Worm (Caenorhabditis elegans) whole organism, L4 larva: ENCODE results near the gene srt-27.

ENCODE experiments used
- D1046.2 ChIP-seq: fragments of 200-800 bp; sonication (Bioruptor generic); IDR thresholded peaks from 2 replicates; pipeline ENCODE4 v1.3.6; 2022; ENCODE audit warnings: missing genetic modification characterization, missing compliant biosample characterization
- F10B5.3 ChIP-seq: sonication (generic microtip); optimal IDR thresholded peaks from 2 replicates; lab custom pipeline; 2016; ENCODE audit warnings: mild to moderate bottlenecking, missing genetic modification characterization, missing compliant biosample characterization
- F37D6.2 ChIP-seq: sonication (generic microtip); optimal IDR thresholded peaks from 2 replicates; lab custom pipeline; 2016; ENCODE audit warnings: mild to moderate bottlenecking, missing genetic modification characterization, missing compliant biosample characterization
- F44E2.7 ChIP-seq: fragments of 200-800 bp; sonication (Bioruptor generic); IDR thresholded peaks from 2 replicates; pipeline ENCODE4 v2.1.2; 2022; ENCODE audit warnings: missing genetic modification characterization, missing compliant biosample characterization
- F49E8.2 ChIP-seq: sonication (generic microtip); optimal IDR thresholded peaks from 2 replicates; lab custom pipeline; 2016; ENCODE audit warnings: missing compliant biosample characterization, mild to moderate bottlenecking, missing genetic modification characterization, borderline replicate concordance
- T20F7.1 ChIP-seq: fragments of 200-800 bp; sonication (Bioruptor generic); optimal IDR thresholded peaks from 2 replicates; lab custom pipeline; 2018; ENCODE audit warnings: mild to moderate bottlenecking, missing genetic modification characterization, missing compliant biosample characterization
- T26A8.4 ChIP-seq: fragments of 200-800 bp; sonication (Bioruptor generic); IDR thresholded peaks from 2 replicates; pipeline ENCODE4 v1.3.6; 2022; ENCODE audit warnings: missing genetic modification characterization, missing compliant biosample characterization
- ZK337.2 ChIP-seq: fragments of 200-800 bp; sonication (Bioruptor generic); IDR thresholded peaks from 2 replicates; pipeline ENCODE4 v1.3.6; 2022; ENCODE audit warnings: missing genetic modification reagents, missing genetic modification characterization, missing compliant biosample characterization
- aha-1 ChIP-seq: fragments of 150-350 bp; peaks from one replicate; lab custom pipeline; 2014; ENCODE audit warnings: missing biosample characterization, missing genetic modification characterization
- arid-1 ChIP-seq: fragments of 200-800 bp; sonication (Bioruptor generic); conservative IDR thresholded peaks from 2 replicates; pipeline ENCODE4 v1.3.6; 2022; ENCODE audit warnings: missing genetic modification reagents, missing genetic modification characterization, missing compliant biosample characterization
- attf-4 ChIP-seq: sonication (generic microtip); optimal IDR thresholded peaks from 3 replicates; lab custom pipeline; 2017; ENCODE audit warnings: missing biosample characterization, missing genetic modification characterization
- ceh-28 ChIP-seq: fragments of 150-350 bp; optimal IDR thresholded peaks from 2 replicates; lab custom pipeline; 2014; ENCODE audit warnings: missing biosample characterization, missing genetic modification reagents, missing genetic modification characterization
- ceh-32 ChIP-seq: sonication (generic microtip); optimal IDR thresholded peaks from 2 replicates; lab custom pipeline; 2016; ENCODE audit warnings: mild to moderate bottlenecking, missing genetic modification characterization, missing compliant biosample characterization; ENCODE audit not compliant: poor library complexity
- ceh-44 ChIP-seq: fragments of 200-800 bp; sonication (Bioruptor generic); IDR thresholded peaks from 2 replicates; pipeline ENCODE4 v1.3.6; 2022; ENCODE audit warnings: missing genetic modification reagents, missing genetic modification characterization, missing compliant biosample characterization
- ctbp-1 ChIP-seq: fragments of 200-800 bp; sonication (Bioruptor generic); IDR thresholded peaks from 2 replicates; pipeline ENCODE4 v1.3.6; 2022; ENCODE audit warnings: missing genetic modification reagents, missing genetic modification characterization, missing compliant biosample characterization
- daf-12 ChIP-seq: fragments of 150-350 bp; optimal IDR thresholded peaks from 2 replicates; lab custom pipeline; 2014; ENCODE audit warnings: missing biosample characterization, missing genetic modification reagents, missing genetic modification characterization
- daf-19 ChIP-seq: fragments of 200-800 bp; sonication (Bioruptor generic); conservative IDR thresholded peaks from 2 replicates; pipeline ENCODE4 v1.3.6; 2022; ENCODE audit warnings: missing genetic modification characterization, missing compliant biosample characterization
- dmd-8 ChIP-seq: fragments of 200-800 bp; sonication (Bioruptor generic); IDR thresholded peaks from 2 replicates; pipeline ENCODE4 v1.3.6; 2022; ENCODE audit warnings: missing genetic modification characterization, missing compliant biosample characterization
- dmd-9 ChIP-seq: fragments of 200-800 bp; sonication (Bioruptor generic); IDR thresholded peaks from 2 replicates; pipeline ENCODE4 v1.3.6; 2022; ENCODE audit warnings: missing genetic modification reagents, missing genetic modification characterization, missing compliant biosample characterization
- dpl-1 ChIP-seq: fragments of 150-350 bp; optimal IDR thresholded peaks from 2 replicates; lab custom pipeline; 2014; ENCODE audit warnings: missing biosample characterization, missing genetic modification reagents, missing genetic modification characterization
- hif-1 ChIP-seq, 2 experiments: sonication (generic microtip); optimal IDR thresholded peaks; 2 replicates each; lab custom pipeline; 2016 to 2017; ENCODE audit warnings: missing compliant biosample characterization in 2 of 2, missing genetic modification characterization in 2 of 2, missing genetic modification reagents in 2 of 2, missing genotype in 2 of 2, mild to moderate bottlenecking in 1 of 2
- hlh-30 ChIP-seq: sonication (generic microtip); optimal IDR thresholded peaks from 2 replicates; lab custom pipeline; 2017; ENCODE audit warnings: antibody characterized with exemption, mild to moderate bottlenecking, missing genetic modification characterization, missing compliant biosample characterization; ENCODE audit not compliant: insufficient read depth
- hmg-1.1 ChIP-seq: fragments of 200-800 bp; sonication (Bioruptor generic); IDR thresholded peaks from 2 replicates; pipeline ENCODE4 v1.3.6; 2022; ENCODE audit warnings: missing genetic modification reagents, missing genetic modification characterization, missing compliant biosample characterization
- jun-1 ChIP-seq: fragments of 150-350 bp; optimal IDR thresholded peaks from 2 replicates; lab custom pipeline; 2014; ENCODE audit warnings: missing biosample characterization, missing genetic modification reagents, missing genetic modification characterization
- lim-7 ChIP-seq: fragments of 200-800 bp; sonication (Bioruptor generic); IDR thresholded peaks from 2 replicates; pipeline ENCODE4 v1.3.6; 2022; ENCODE audit warnings: missing genetic modification characterization, missing compliant biosample characterization
- lin-29 ChIP-seq: fragments of 200-800 bp; sonication (Bioruptor generic); IDR thresholded peaks from 2 replicates; pipeline ENCODE4 v1.3.6; 2022; ENCODE audit warnings: missing genetic modification reagents, missing genetic modification characterization, missing compliant biosample characterization
- lin-39 ChIP-seq: fragments of 150-350 bp; optimal IDR thresholded peaks from 2 replicates; lab custom pipeline; 2014; ENCODE audit warnings: missing biosample characterization, missing genetic modification reagents, missing genetic modification characterization
- lir-3 ChIP-seq: sonication (generic microtip); optimal IDR thresholded peaks from 2 replicates; lab custom pipeline; 2016; ENCODE audit warnings: mild to moderate bottlenecking, missing genetic modification characterization, missing compliant biosample characterization
- madf-5 ChIP-seq, 2 experiments: fragments of 200-800 bp; sonication (Bioruptor generic); IDR thresholded peaks; 2 replicates each; pipeline ENCODE4 v1.3.6; 2022; ENCODE audit warnings: missing compliant biosample characterization in 2 of 2, missing genetic modification characterization in 2 of 2
- madf-9 ChIP-seq: fragments of 200-800 bp; sonication (Bioruptor generic); conservative IDR thresholded peaks from 2 replicates; pipeline ENCODE4 v1.3.6; 2022; ENCODE audit warnings: missing genetic modification reagents, missing genetic modification characterization, missing compliant biosample characterization
- mdt-29 ChIP-seq: fragments of 200-800 bp; sonication (Bioruptor generic); IDR thresholded peaks from 2 replicates; pipeline ENCODE4 v1.3.6; 2022; ENCODE audit warnings: missing genetic modification reagents, missing genetic modification characterization, missing compliant biosample characterization
- mep-1 ChIP-seq: fragments of 150-350 bp; sonication (generic microtip); optimal IDR thresholded peaks from 3 replicates; lab custom pipeline; 2014; ENCODE audit warnings: missing biosample characterization, missing genetic modification characterization
- mes-2 ChIP-seq: sonication (generic microtip); optimal IDR thresholded peaks from 2 replicates; lab custom pipeline; 2016; ENCODE audit warnings: missing genotype, mild to moderate bottlenecking, missing genetic modification characterization, missing compliant biosample characterization; ENCODE audit not compliant: poor library complexity, severe bottlenecking
- nhr-10 ChIP-seq: fragments of 150-350 bp; optimal IDR thresholded peaks from 2 replicates; lab custom pipeline; 2014; ENCODE audit warnings: missing biosample characterization, missing genetic modification characterization
- nhr-102 ChIP-seq: sonication (generic microtip); optimal IDR thresholded peaks from 2 replicates; lab custom pipeline; 2016; ENCODE audit warnings: mild to moderate bottlenecking, missing genetic modification characterization, moderate library complexity, missing compliant biosample characterization
- nhr-11 ChIP-seq: fragments of 150-350 bp; optimal IDR thresholded peaks from 2 replicates; lab custom pipeline; 2014; ENCODE audit warnings: missing biosample characterization, missing genetic modification characterization
- nhr-111 ChIP-seq: fragments of 200-800 bp; sonication (Bioruptor generic); optimal IDR thresholded peaks from 2 replicates; lab custom pipeline; 2018; ENCODE audit warnings: mild to moderate bottlenecking, missing genetic modification characterization, missing compliant biosample characterization
- nhr-41 ChIP-seq: fragments of 200-800 bp; sonication (Bioruptor generic); IDR thresholded peaks from 2 replicates; pipeline ENCODE4 v1.3.6; 2022; ENCODE audit warnings: missing genetic modification reagents, missing genetic modification characterization, missing compliant biosample characterization
- nhr-42 ChIP-seq: fragments of 200-800 bp; sonication (Bioruptor generic); IDR thresholded peaks from 2 replicates; pipeline ENCODE4 v1.3.6; 2022; ENCODE audit warnings: missing genetic modification characterization, missing compliant biosample characterization
- nhr-48 ChIP-seq: sonication (generic microtip); optimal IDR thresholded peaks from 2 replicates; lab custom pipeline; 2016; ENCODE audit warnings: mild to moderate bottlenecking, missing genetic modification characterization, missing compliant biosample characterization
- nhr-6 ChIP-seq: fragments of 150-350 bp; optimal IDR thresholded peaks from 2 replicates; lab custom pipeline; 2014; ENCODE audit warnings: missing biosample characterization, missing genetic modification characterization
- nhr-76 ChIP-seq: fragments of 150-350 bp; optimal IDR thresholded peaks from 2 replicates; lab custom pipeline; 2014; ENCODE audit warnings: missing biosample characterization, missing genetic modification characterization
- nhr-77 ChIP-seq: fragments of 150-350 bp; optimal IDR thresholded peaks from 2 replicates; lab custom pipeline; 2014; ENCODE audit warnings: missing biosample characterization, missing genetic modification characterization
- php-3 ChIP-seq: fragments of 200-800 bp; sonication (Bioruptor generic); IDR thresholded peaks from 2 replicates; pipeline ENCODE4 v1.3.6; 2022; ENCODE audit warnings: missing genetic modification reagents, missing genetic modification characterization, missing compliant biosample characterization
- pqm-1 ChIP-seq: sonication (generic microtip); optimal IDR thresholded peaks from 2 replicates; lab custom pipeline; 2017; ENCODE audit warnings: missing biosample characterization, missing genetic modification characterization
- sdz-12 ChIP-seq: fragments of 200-800 bp; sonication (Bioruptor generic); optimal IDR thresholded peaks from 2 replicates; lab custom pipeline; 2018; ENCODE audit warnings: mild to moderate bottlenecking, missing genetic modification characterization, missing compliant biosample characterization
- set-16 ChIP-seq: fragments of 200-800 bp; sonication (Bioruptor generic); IDR thresholded peaks from 2 replicates; pipeline ENCODE4 v1.3.6; 2022; ENCODE audit warnings: missing genetic modification reagents, missing genetic modification characterization, missing compliant biosample characterization
- snpc-4 ChIP-seq: fragments of 150-350 bp; optimal IDR thresholded peaks from 2 replicates; lab custom pipeline; 2014; ENCODE audit warnings: missing biosample characterization, missing genetic modification characterization
- spr-3 ChIP-seq: fragments of 200-800 bp; sonication (Bioruptor generic); optimal IDR thresholded peaks from 2 replicates; lab custom pipeline; 2018; ENCODE audit warnings: mild to moderate bottlenecking, missing genetic modification characterization, missing compliant biosample characterization
- tra-1 ChIP-seq: fragments of 200-800 bp; sonication (Bioruptor generic); IDR thresholded peaks from 2 replicates; pipeline ENCODE4 v1.3.6; 2022; ENCODE audit warnings: missing genetic modification reagents, missing genetic modification characterization, missing compliant biosample characterization
- zag-1 ChIP-seq: fragments of 150-350 bp; optimal IDR thresholded peaks from 2 replicates; lab custom pipeline; 2014; ENCODE audit warnings: missing biosample characterization, missing genetic modification characterization
- zfp-3 ChIP-seq: fragments of 200-800 bp; sonication (Bioruptor generic); conservative IDR thresholded peaks from 2 replicates; pipeline ENCODE4 v1.3.6; 2022; ENCODE audit warnings: missing genetic modification reagents, missing genetic modification characterization, missing compliant biosample characterization
- zip-2 ChIP-seq: fragments of 150-350 bp; optimal IDR thresholded peaks from 2 replicates; lab custom pipeline; 2014; ENCODE audit warnings: missing biosample characterization, missing genetic modification characterization

Gene srt-27

DNA sequence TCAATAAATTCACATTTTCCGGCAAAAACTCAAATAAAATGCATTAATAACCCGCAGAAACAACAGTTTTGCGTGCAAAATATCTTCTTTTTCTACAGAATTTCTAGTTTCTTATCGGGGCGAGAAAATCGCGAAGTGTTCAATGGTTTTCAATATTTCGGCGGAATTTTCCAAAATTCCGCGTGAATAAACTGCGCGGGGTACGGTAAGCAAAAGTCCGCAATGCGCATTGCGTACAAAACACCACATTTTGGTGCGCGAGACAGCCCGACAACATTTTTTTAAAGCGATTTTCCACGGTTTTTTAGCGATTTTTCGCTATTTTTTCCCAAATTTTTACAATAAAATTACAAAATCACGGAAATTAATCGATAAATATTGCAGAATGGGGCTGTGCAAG lies 26.3 kb downstream of the srt-27 start, which contains the start of gene Y45G12B.2 (continued):
- no peak for TF ChIP-seq sdz-12
- TF ChIP-seq hif-1 (tag; optimal IDR thresholded peaks at IDR 0.05; lab: Kevin White, UChicago): peak in 1 of 2 experiments; percentile 53
- no peak for TF ChIP-seq lir-3 (tag; lab: Kevin White, UChicago)
- no peak for TF ChIP-seq zag-1
- TF ChIP-seq mdt-29 (GFP tag; lab: Robert Waterston, UW): no peak
- no peak for TF ChIP-seq F44E2.7
- TF ChIP-seq lim-7 (GFP tag; lab: Robert Waterston, UW): 0 out of 2 replicates have a peak, but pooled peaks have one; percentile 21
- TF ChIP-seq hlh-30: peak; percentile 78
- TF ChIP-seq madf-5 (GFP tag; IDR thresholded peaks at IDR 0.05; lab: Robert Waterston, UW): no peak
- TF ChIP-seq lin-39 (tag; lab: Kevin White, UChicago): no peak
- TF ChIP-seq dmd-8 (GFP tag; lab: Robert Waterston, UW): no peak
- no peak for TF ChIP-seq D1046.2 (GFP tag; lab: Robert Waterston, UW)
- TF ChIP-seq nhr-42 (GFP tag; lab: Robert Waterston, UW): no peak
- no peak for TF ChIP-seq ctbp-1 (GFP tag; lab: Robert Waterston, UW)
- no peak for TF ChIP-seq T26A8.4 (GFP tag; lab: Robert Waterston, UW)
- no peak for TF ChIP-seq ceh-44 (GFP tag; lab: Robert Waterston, UW)
- TF ChIP-seq aha-1 (tag; lab: Kevin White, UChicago): no peak
- no peak for TF ChIP-seq spr-3 (GFP tag; lab: Kevin White, UChicago)
- peak; percentile 72 for TF ChIP-seq nhr-77 (tag; lab: Kevin White, UChicago)
- TF ChIP-seq nhr-111 (GFP tag; lab: Kevin White, UChicago): no peak
- TF ChIP-seq dmd-9: no peak
- no peak for TF ChIP-seq nhr-6 (tag; lab: Kevin White, UChicago)
- TF ChIP-seq T20F7.1 (GFP tag; lab: Kevin White, UChicago): no peak
- TF ChIP-seq pqm-1 (tag; lab: Kevin White, UChicago): no peak
- no peak for TF ChIP-seq nhr-76
- TF ChIP-seq ceh-32: no peak
- no peak for TF ChIP-seq nhr-48 (tag; lab: Kevin White, UChicago)
- no peak for TF ChIP-seq daf-12 (tag; lab: Kevin White, UChicago)
- TF ChIP-seq ZK337.2: no peak
- 0 out of 2 replicates have a peak, but pooled peaks have one; percentile 29 for TF ChIP-seq arid-1
- peak; percentile 72 for TF ChIP-seq dpl-1 (GFP tag; lab: Kevin White, UChicago)
- peak; percentile 85 for TF ChIP-seq mes-2 (tag; lab: Kevin White, UChicago)
- no peak for TF ChIP-seq F37D6.2
- no peak for TF ChIP-seq zfp-3 (GFP tag; lab: Robert Waterston, UW)
- no peak for TF ChIP-seq tra-1 (GFP tag; lab: Robert Waterston, UW)
- TF ChIP-seq nhr-41 (GFP tag; lab: Robert Waterston, UW): no peak
- TF ChIP-seq nhr-11 (tag; lab: Kevin White, UChicago): no peak
- no peak for TF ChIP-seq F10B5.3 (tag; lab: Kevin White, UChicago)
- TF ChIP-seq jun-1 (tag; lab: Kevin White, UChicago): no peak
- TF ChIP-seq mep-1 (tag; lab: Kevin White, UChicago): peak; percentile 63
- peak; percentile 64; the same call in 1 of the 2 replicates for TF ChIP-seq hmg-1.1 (GFP tag; lab: Robert Waterston, UW)
- TF ChIP-seq nhr-10: no peak
- TF ChIP-seq madf-9 (GFP tag; lab: Robert Waterston, UW): no peak
- no peak for TF ChIP-seq lin-29
- no peak for TF ChIP-seq snpc-4 (tag; lab: Kevin White, UChicago)
- no peak for TF ChIP-seq ceh-28 (tag; lab: Kevin White, UChicago)
- TF ChIP-seq php-3 (GFP tag; lab: Robert Waterston, UW): no peak
- no peak for TF ChIP-seq set-16 (GFP tag; lab: Robert Waterston, UW)
- no peak for TF ChIP-seq nhr-102 (tag; lab: Kevin White, UChicago)
- TF ChIP-seq daf-19: no peak
- TF ChIP-seq F49E8.2: peak; percentile 17
- no peak for TF ChIP-seq attf-4 (tag; lab: Kevin White, UChicago)
- no peak for TF ChIP-seq zip-2
